Worm (Caenorhabditis elegans): ENCODE results near the gene hlh-26.

Gene hlh-26

ce11 chrII:5574925-5575324 lies 41.4 kb upstream of the hlh-26 start (continued):
- TF ChIP-seq ekl-4 (GFP tag; IDR thresholded peaks at IDR 0.05) (peak; percentile 73; the same call in 1 of the 2 replicates), pbrm-1 (GFP tag; IDR thresholded peaks at IDR 0.05) (peak; percentile 36; the same call in 1 of the 2 replicates), ztf-18 (tag; optimal IDR thresholded peaks at IDR 0.05) (no peak), B0019.2 (GFP tag; conservative IDR thresholded peaks at IDR 0.05) (no peak), let-526 (GFP tag; IDR thresholded peaks at IDR 0.05) (no peak), nhr-90 (tag; optimal IDR thresholded peaks at IDR 0.05) (no peak), Y95B8A.8 (GFP tag; IDR thresholded peaks at IDR 0.05) (no peak), bed-1 (GFP tag; IDR thresholded peaks at IDR 0.05) (0 out of 2 replicates have a peak, but pooled peaks have one; percentile 47), gei-17 (GFP tag; optimal IDR thresholded peaks at IDR 0.05) (peak; percentile 55), nhr-179 (tag; optimal IDR thresholded peaks at IDR 0.05) (no peak), Y53G8AR.9 (GFP tag; conservative IDR thresholded peaks at IDR 0.05) (peak; percentile 81; the same call in 1 of the 2 replicates), hmg-20 (GFP tag; IDR thresholded peaks at IDR 0.05) (0 out of 2 replicates have a peak, but pooled peaks have one; percentile 2), snpc-4 (GFP tag; optimal IDR thresholded peaks at IDR 0.05) (no peak), snpc-4 (tag; optimal IDR thresholded peaks at IDR 0.05) (peak in 1 of 4 experiments; percentile 20), mcd-1 (GFP tag; IDR thresholded peaks at IDR 0.05) (peak; percentile 38; the same call in 1 of the 2 replicates), F52B5.7 (tag; optimal IDR thresholded peaks at IDR 0.05) (peak; percentile 62), atf-7 (tag; optimal IDR thresholded peaks at IDR 0.05) (peak; percentile 70), chd-7 (tag; optimal IDR thresholded peaks at IDR 0.05) (peak; percentile 70), bed-2 (GFP tag; IDR thresholded peaks at IDR 0.05) (no peak), K12H6.12 (tag; optimal IDR thresholded peaks at IDR 0.05) (peak; percentile 20), ztf-25 (GFP tag; IDR thresholded peaks at IDR 0.05) (no peak), unc-62 (GFP tag; optimal IDR thresholded peaks at IDR 0.05) (no peak), F55B11.4 (tag; optimal IDR thresholded peaks at IDR 0.05; ENCODE audit: borderline replicate concordance, insufficient read depth) (no peak), tbx-9 (tag; optimal IDR thresholded peaks at IDR 0.05; ENCODE audit: borderline replicate concordance) (no peak), ztf-3 (GFP tag; optimal IDR thresholded peaks at IDR 0.05) (no peak), C17E4.6 (GFP tag; IDR thresholded peaks at IDR 0.05) (no peak), egl-18 (GFP tag; IDR thresholded peaks at IDR 0.05) (no peak), F10E7.11 (tag; optimal IDR thresholded peaks at IDR 0.05) (no peak), dox-1 (GFP tag; IDR thresholded peaks at IDR 0.05) (peak; percentile 45; the same call in 1 of the 2 replicates), snpc-1.1 (tag; optimal IDR thresholded peaks at IDR 0.05; ENCODE audit: insufficient read depth) (no peak), Y56A3A.18 (GFP tag; IDR thresholded peaks at IDR 0.05) (peak; percentile 78; the same call in 1 of the 2 replicates), cebp-1 (GFP tag; IDR thresholded peaks at IDR 0.05) (no peak), cebp-1 (tag; optimal IDR thresholded peaks at IDR 0.05) (peak; percentile 40), efl-1 (GFP tag; optimal IDR thresholded peaks at IDR 0.05) (no peak), egrh-3 (GFP tag; IDR thresholded peaks at IDR 0.05) (no peak), fkh-3 (tag; optimal IDR thresholded peaks at IDR 0.05) (peak; percentile 41), C06A6.2 (GFP tag; conservative IDR thresholded peaks at IDR 0.05) (0 out of 2 replicates have a peak, but pooled peaks have one; percentile 26), lin-35 (GFP tag; optimal IDR thresholded peaks at IDR 0.05) (peak in 1 of 3 experiments; percentile 55), mel-28 (tag; optimal IDR thresholded peaks at IDR 0.05; ENCODE audit: borderline replicate concordance) (no peak), ceh-79 (tag; optimal IDR thresholded peaks at IDR 0.05) (no peak), lin-26 (GFP tag; IDR thresholded peaks at IDR 0.05) (peak; percentile 37; the same call in 1 of the 2 replicates), let-607 (tag; optimal IDR thresholded peaks at IDR 0.05) (peak; percentile 49 to 76), nfya-1 (tag; optimal IDR thresholded peaks at IDR 0.05; ENCODE audit: borderline replicate concordance, insufficient read depth) (no peak), Y53F4B.3 (GFP tag; IDR thresholded peaks at IDR 0.05) (no peak), F49E8.2 (tag; optimal IDR thresholded peaks at IDR 0.05; ENCODE audit: insufficient read depth) (no peak), B0336.3 (GFP tag; IDR thresholded peaks at IDR 0.05) (peak; percentile 80), hmg-1.2 (GFP tag; IDR thresholded peaks at IDR 0.05) (peak; percentile 19; the same call in 1 of the 2 replicates), T07F8.4 (tag; optimal IDR thresholded peaks at IDR 0.05) (no peak)
